Fruit fly (Drosophila melanogaster): Measurements from ENCODE around the gene Ccp84Ab.

The Ccp84Ab gene

DNA sequence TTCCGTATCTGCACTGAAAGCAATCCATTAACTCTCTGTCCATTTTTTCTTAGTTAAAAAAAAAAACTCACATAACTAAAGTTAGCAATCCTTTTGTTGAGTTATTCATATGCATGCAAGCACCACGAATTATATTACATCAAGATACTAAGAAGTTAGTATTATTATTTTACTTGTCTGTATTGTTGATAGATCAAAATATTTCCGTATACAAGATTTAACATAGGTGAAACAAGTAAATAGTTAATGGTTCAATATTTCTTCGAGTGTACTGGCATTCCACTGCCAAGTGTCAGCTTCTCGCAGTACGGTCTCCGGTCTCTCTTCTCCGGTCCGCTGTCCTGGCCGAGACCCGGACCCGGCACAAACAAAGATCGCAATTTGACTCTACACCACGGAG, 43.5 kb upstream of the Ccp84Ab start:
- TF ChIP-seq CG10267 (tag; optimal IDR thresholded peaks at IDR 0.05) (peak; percentile 11), CG14710 (tag; optimal IDR thresholded peaks at IDR 0.05) (peak; percentile 14), Ets65A (GFP tag) (peak; percentile 64), sens (GFP tag) (peak; percentile 74), CG12391 (tag; optimal IDR thresholded peaks at IDR 0.05) (peak; percentile 7), gem (tag; optimal IDR thresholded peaks at IDR 0.05) (peak; percentile 35), nmo (GFP tag; optimal IDR thresholded peaks at IDR 0.05) (peak; percentile 15), Med (GFP tag) (peak; percentile 38), BtbVII (GFP tag; optimal IDR thresholded peaks at IDR 0.05) (no peak), CG18262 (tag; optimal IDR thresholded peaks at IDR 0.05) (peak; percentile 34), NFAT (GFP tag; IDR thresholded peaks at IDR 0.05) (no peak), zen (tag; optimal IDR thresholded peaks at IDR 0.05) (no peak), CG10979 (tag; optimal IDR thresholded peaks at IDR 0.05) (peak; percentile 28), Xrp1 (GFP tag; IDR thresholded peaks at IDR 0.05) (0 out of 2 replicates have a peak, but pooled peaks have one; percentile 21), tgo (GFP tag; IDR thresholded peaks at IDR 0.05) (no peak), CG11085 (GFP tag; IDR thresholded peaks at IDR 0.05) (0 out of 2 replicates have a peak, but pooled peaks have one; percentile 1), dmrt11E (tag; optimal IDR thresholded peaks at IDR 0.05) (peak; percentile 6), bcd (GFP tag; optimal IDR thresholded peaks at IDR 0.05) (peak; percentile 18), phol (tag; optimal IDR thresholded peaks at IDR 0.05) (peak; percentile 8)

dm6 chr3R:6744036-6744435, 41.4 kb upstream of the Ccp84Ab start, which contains the start of gene zen2:
zen2 (minus strand) TSS chr3R:6744136.
- TF ChIP-seq CHES-1-like (GFP tag; optimal IDR thresholded peaks at IDR 0.05) (no peak), az2 (GFP tag; optimal IDR thresholded peaks at IDR 0.05) (no peak), twi (tag; optimal IDR thresholded peaks at IDR 0.05) (no peak), CG14014 (GFP tag; IDR thresholded peaks at IDR 0.05) (no peak), ttk (GFP tag; IDR thresholded peaks at IDR 0.05) (no peak)

- TF ChIP-seq ewg (GFP tag; optimal IDR thresholded peaks at IDR 0.05) (peak; percentile 76), unpg (GFP tag; optimal IDR thresholded peaks at IDR 0.05) (no peak), CG4617 (GFP tag; optimal IDR thresholded peaks at IDR 0.05; ENCODE audit: borderline replicate concordance) (no peak), emc (GFP tag; optimal IDR thresholded peaks at IDR 0.05) (no peak), CG7556 (GFP tag; optimal IDR thresholded peaks at IDR 0.05) (no peak), CG31441 (GFP tag; IDR thresholded peaks at IDR 0.05) (no peak), ssp (GFP tag; IDR thresholded peaks at IDR 0.05) (no peak), bowl (GFP tag; IDR thresholded peaks at IDR 0.05) (peak; percentile 52; the same call in 1 of the 2 replicates), cg (GFP tag; optimal IDR thresholded peaks at IDR 0.05) (peak; percentile 57), CG8765 (GFP tag; IDR thresholded peaks at IDR 0.05) (peak; percentile 96), Nf-YB (GFP tag; optimal IDR thresholded peaks at IDR 0.05) (peak; percentile 95), chm (GFP tag; IDR thresholded peaks at IDR 0.05) (0 out of 2 replicates have a peak, but pooled peaks have one; percentile 52), Nf-YC (tag; optimal IDR thresholded peaks at IDR 0.05) (peak; percentile 97), CG17328 (GFP tag; IDR thresholded peaks at IDR 0.05) (no peak), CG10209 (GFP tag; optimal IDR thresholded peaks at IDR 0.05) (no peak), nerfin-1 (tag; optimal IDR thresholded peaks at IDR 0.05) (peak; percentile 28), CG7987 (GFP tag; optimal IDR thresholded peaks at IDR 0.05) (no peak), seq (GFP tag; IDR thresholded peaks at IDR 0.05) (peak; percentile 18; the same call in 1 of the 2 replicates)
These were observed 39.3 kb upstream of the Ccp84Ab start, which contains the start of gene pb for dm6 chr3R:6741983-6742382. pb (minus strand) TSS chr3R:6742063.

All from whole organism, embryonic.